Fruit fly (Drosophila melanogaster) S2 (cell line): ENCODE measurements around the gene dcma.

Experiments used
- CG8478 ChIP-seq: fragments of >200 bp; optimal IDR thresholded peaks from 2 replicates; lab custom pipeline; 2018
- CTCF ChIP-seq, 2 experiments: fragments of >200 bp; optimal IDR thresholded peaks; 2 replicates each; lab custom pipeline; 2018

The dcma gene

dm6 chr2L:4694421-4694820, at the start of gene dcma:
TSS of gene dcma (plus strand) at chr2L:4694721.
- no peak for TF ChIP-seq CG8478 (lab: Kevin White, UChicago)
- TF ChIP-seq CTCF (optimal IDR thresholded peaks at IDR 0.05; lab: Kevin White, UChicago), result no peak

- TF ChIP-seq CG8478 (lab: Kevin White, UChicago), result no peak
- no peak for TF ChIP-seq CTCF (optimal IDR thresholded peaks at IDR 0.05; lab: Kevin White, UChicago)
These were observed 47.8 kb upstream of the dcma start, which contains the start of gene CG43798 for dm6 chr2L:4646751-4647150. TSS of gene CG43798 (plus strand) at chr2L:4647051.

DNA sequence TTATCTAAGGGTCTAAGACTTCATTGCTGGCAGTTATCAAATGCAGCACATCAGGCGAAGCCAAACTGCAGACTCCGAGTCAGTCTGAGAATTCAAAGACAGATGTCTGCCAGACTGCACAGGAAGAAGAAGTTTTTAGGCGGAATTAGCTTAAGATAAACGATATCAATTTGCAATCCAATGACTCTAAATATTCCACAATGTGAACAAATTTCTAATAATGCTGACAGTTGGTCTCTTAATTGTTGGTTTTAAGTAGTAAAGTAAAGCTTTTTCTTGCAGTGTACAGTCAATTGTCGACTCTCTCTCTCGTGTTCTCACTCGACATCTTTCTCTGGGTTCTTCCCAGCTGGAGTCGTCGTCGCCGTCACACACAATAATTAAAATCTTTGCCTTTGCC, 45.7 kb upstream of the dcma start:
- TF ChIP-seq CTCF (optimal IDR thresholded peaks at IDR 0.05; lab: Kevin White, UChicago) (no peak), CG8478 (lab: Kevin White, UChicago) (no peak)

DNA sequence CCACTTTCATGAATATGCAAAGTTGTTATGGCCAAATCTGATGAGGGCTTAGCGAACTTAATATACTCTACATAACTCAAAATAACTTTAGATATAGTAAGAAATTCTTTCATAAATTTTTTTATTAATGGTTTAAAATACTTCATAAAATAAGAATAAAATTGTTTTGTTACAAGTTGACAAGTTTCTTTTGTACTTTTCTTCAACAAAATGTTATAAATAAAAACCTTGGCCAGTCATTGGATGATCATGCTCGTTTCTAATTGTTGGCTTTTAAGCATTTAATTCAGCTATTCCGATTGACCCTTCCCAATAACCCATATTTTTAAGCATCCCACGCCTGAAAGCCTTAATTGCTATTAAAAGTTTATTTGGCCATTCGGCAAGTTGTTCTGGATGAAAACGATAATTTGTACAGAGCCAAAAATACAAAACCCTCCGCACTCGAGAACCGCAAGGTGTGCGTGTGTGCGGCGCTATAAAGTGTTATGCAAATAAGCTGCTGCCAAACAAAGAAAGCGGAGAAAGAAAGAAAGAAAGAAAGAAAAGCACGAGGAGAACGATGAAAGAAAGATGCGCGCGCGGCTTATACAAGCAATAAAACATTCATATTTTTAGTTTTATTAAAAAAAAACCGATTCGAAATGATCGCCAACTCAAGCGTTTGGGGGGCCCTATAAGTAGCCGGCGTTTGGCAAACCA, 43.6 kb upstream of the dcma start, which contains the start of gene CG3355:
Gene CG3355 (plus strand): TSS at position 652 of the 702 bp plus-strand sequence.
- TF ChIP-seq CTCF (optimal IDR thresholded peaks at IDR 0.05; lab: Kevin White, UChicago), result no peak
- no peak for TF ChIP-seq CG8478 (lab: Kevin White, UChicago)

dm6 chr2L:4660932-4661331, 33.6 kb upstream of the dcma start:
- no peak for TF ChIP-seq CG8478 (lab: Kevin White, UChicago)
- peak; percentile 54 to 76 for TF ChIP-seq CTCF (optimal IDR thresholded peaks at IDR 0.05; lab: Kevin White, UChicago)

DNA sequence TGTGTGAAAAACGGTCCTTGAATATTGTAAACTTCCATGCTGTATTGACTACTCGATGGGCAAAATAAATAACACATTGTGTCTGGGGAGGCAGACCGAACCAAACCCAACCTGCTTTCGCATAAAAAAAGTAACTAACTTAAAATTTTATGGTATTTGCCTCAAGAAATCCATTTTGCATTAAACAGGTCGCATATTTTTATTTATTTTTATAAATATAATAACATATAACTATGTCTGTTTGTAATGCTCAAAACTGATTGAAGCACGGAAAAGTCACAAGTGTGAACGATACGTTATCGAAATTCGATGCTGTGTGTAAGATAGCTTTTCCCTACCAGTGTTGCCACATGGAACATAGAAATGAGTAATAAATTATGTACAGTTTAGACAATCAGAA, 12.1 kb upstream of the dcma start, which contains the start of gene CG11929:
Gene CG11929 (plus strand): TSS at position 301 of the 400 bp plus-strand sequence.
- no peak for TF ChIP-seq CG8478 (lab: Kevin White, UChicago)
- no peak for TF ChIP-seq CTCF (optimal IDR thresholded peaks at IDR 0.05; lab: Kevin White, UChicago)

- TF ChIP-seq CTCF (optimal IDR thresholded peaks at IDR 0.05; lab: Kevin White, UChicago), result no peak
- no peak for TF ChIP-seq CG8478 (lab: Kevin White, UChicago)
These were observed 10.2 kb upstream of the dcma start, which contains the start of gene Elba1 for dm6 chr2L:4684361-4684760. TSS of gene Elba1 (minus strand) at chr2L:4684461.

- TF ChIP-seq CG8478 (lab: Kevin White, UChicago) (no peak), CTCF (optimal IDR thresholded peaks at IDR 0.05; lab: Kevin White, UChicago) (no peak)
These were observed 7.3 kb upstream of the dcma start, which contains the start of gene Elba3 for dm6 chr2L:4687211-4687610. TSS of gene Elba3 (plus strand) at chr2L:4687511.

DNA sequence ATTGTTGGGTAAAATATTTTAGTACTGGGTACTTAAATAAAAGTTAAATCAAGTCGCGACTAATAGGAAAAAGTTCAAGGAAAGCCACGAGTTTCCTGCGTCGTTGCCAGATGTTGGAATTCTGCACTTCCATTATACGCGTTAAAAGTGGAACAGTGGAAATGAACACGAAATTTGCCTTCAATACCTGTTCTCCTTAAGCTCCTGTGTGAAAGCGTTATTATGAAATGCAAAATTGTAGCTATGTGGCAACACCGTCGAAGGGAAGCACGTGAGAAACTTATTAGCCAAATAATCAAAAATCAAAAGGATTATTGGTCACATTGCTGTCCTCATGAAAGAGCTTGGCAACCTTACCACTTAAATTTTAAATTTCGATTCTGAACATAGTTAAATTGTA, 3.9 kb upstream of the dcma start, which contains the start of gene CG3251:
Gene CG3251 (minus strand): TSS at position 101 of the 400 bp plus-strand sequence.
- TF ChIP-seq CG8478 (lab: Kevin White, UChicago) (no peak), CTCF (optimal IDR thresholded peaks at IDR 0.05; lab: Kevin White, UChicago) (no peak)

- TF ChIP-seq CG8478 (lab: Kevin White, UChicago) (no peak), CTCF (optimal IDR thresholded peaks at IDR 0.05; lab: Kevin White, UChicago) (no peak)
These were observed 4.3 kb downstream of the dcma start for dm6 chr2L:4698837-4699236.

- TF ChIP-seq CTCF (optimal IDR thresholded peaks at IDR 0.05; lab: Kevin White, UChicago) (no peak), CG8478 (lab: Kevin White, UChicago) (no peak)
These were observed 6.9 kb downstream of the dcma start, which contains the start of gene Taf12L for dm6 chr2L:4701385-4701784. TSS of gene Taf12L (minus strand) at chr2L:4701485.

- TF ChIP-seq CTCF (optimal IDR thresholded peaks at IDR 0.05; lab: Kevin White, UChicago) (peak; percentile 79 to 84), CG8478 (lab: Kevin White, UChicago) (no peak)
These were observed 31.5 kb downstream of the dcma start for dm6 chr2L:4726021-4726420.

DNA sequence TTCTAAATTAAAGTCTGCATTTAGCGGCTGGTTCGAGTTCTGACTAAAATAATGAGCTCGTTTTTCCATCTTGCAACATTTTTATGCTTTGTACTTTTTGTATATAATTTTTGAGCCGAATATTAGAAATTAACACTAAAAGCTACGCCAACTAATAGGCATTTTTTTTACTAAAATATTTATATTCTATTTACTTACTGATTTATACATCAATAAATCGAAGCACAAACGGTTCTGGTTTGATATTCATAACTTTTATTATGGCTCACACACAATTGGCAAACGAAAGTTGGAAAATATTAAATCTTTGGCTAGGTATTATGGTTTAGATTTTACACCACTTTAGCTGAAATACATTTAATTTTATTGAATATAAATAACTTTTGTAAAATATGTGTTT, 39.8 kb downstream of the dcma start, which contains the start of gene CG15631:
Gene CG15631 (minus strand): TSS at position 101 of the 400 bp plus-strand sequence.
- TF ChIP-seq CTCF (optimal IDR thresholded peaks at IDR 0.05; lab: Kevin White, UChicago) (no peak), CG8478 (lab: Kevin White, UChicago) (no peak)

DNA sequence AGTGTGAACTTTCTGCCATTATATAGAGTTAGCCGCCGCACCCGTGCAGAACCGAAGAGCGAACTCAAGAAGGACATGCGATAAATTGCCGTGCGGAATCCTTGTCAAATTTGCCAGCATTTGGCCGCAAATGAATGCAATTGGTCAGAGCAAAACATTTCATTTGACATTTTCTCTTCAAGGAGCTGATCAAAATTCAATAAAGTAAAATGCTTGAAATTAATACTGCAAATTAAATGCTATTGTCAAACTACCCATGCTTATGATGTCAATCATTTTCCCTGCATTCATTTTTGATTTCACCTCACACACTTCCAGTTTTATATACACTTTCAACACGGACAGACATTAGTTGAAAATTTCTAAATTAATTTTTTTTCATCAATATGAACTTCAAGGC, 68.1 kb downstream of the dcma start, which contains the start of gene CG42523:
Gene CG42523 (plus strand): TSS at position 301 of the 400 bp plus-strand sequence.
- TF ChIP-seq CG8478 (lab: Kevin White, UChicago) (no peak), CTCF (optimal IDR thresholded peaks at IDR 0.05; lab: Kevin White, UChicago) (no peak)
